Worm (Caenorhabditis elegans): ENCODE measurements around the gene T01G1.4.

Gene T01G1.4

ce11 chrIV:11347275-11347674 is 14.0 kb downstream of the T01G1.4 start (continued):
- TF ChIP-seq pha-4 (tag; optimal IDR thresholded peaks at IDR 0.05) (no peak), madf-10 (tag; optimal IDR thresholded peaks at IDR 0.05) (no peak)

- TF ChIP-seq nfyb-1 (GFP tag; IDR thresholded peaks at IDR 0.05), result no peak
- TF ChIP-seq let-607 (tag; optimal IDR thresholded peaks at IDR 0.05), result no peak
- TF ChIP-seq D2030.7 (GFP tag; IDR thresholded peaks at IDR 0.05), result no peak
- no peak for TF ChIP-seq hrde-1 (tag; optimal IDR thresholded peaks at IDR 0.05; ENCODE audit: borderline replicate concordance)
- TF ChIP-seq ceh-79 (tag; optimal IDR thresholded peaks at IDR 0.05), result no peak
- TF ChIP-seq ztf-3 (GFP tag; optimal IDR thresholded peaks at IDR 0.05), result no peak
- no peak for TF ChIP-seq unc-130 (GFP tag; optimal IDR thresholded peaks at IDR 0.05)
- no peak for TF ChIP-seq ekl-4 (GFP tag; IDR thresholded peaks at IDR 0.05)
- TF ChIP-seq egrh-3 (GFP tag; IDR thresholded peaks at IDR 0.05), result no peak
- no peak for TF ChIP-seq sptf-2 (GFP tag; optimal IDR thresholded peaks at IDR 0.05)
- no peak for TF ChIP-seq ZK185.1 (tag; optimal IDR thresholded peaks at IDR 0.05; ENCODE audit: poor library complexity, severe bottlenecking)
- TF ChIP-seq dpl-1 (GFP tag; optimal IDR thresholded peaks at IDR 0.05), result no peak
- TF ChIP-seq B0035.1 (tag; optimal IDR thresholded peaks at IDR 0.05), result no peak
- TF ChIP-seq ztf-26 (tag; optimal IDR thresholded peaks at IDR 0.05), result no peak
- TF ChIP-seq nfya-2 (GFP tag; IDR thresholded peaks at IDR 0.05), result no peak
- TF ChIP-seq tbx-9 (tag; optimal IDR thresholded peaks at IDR 0.05; ENCODE audit: borderline replicate concordance), result no peak
- TF ChIP-seq ztf-28 (GFP tag; IDR thresholded peaks at IDR 0.05), result no peak
Measured at ce11 chrIV:11344288-11344687, 17.0 kb downstream of the T01G1.4 start.

DNA sequence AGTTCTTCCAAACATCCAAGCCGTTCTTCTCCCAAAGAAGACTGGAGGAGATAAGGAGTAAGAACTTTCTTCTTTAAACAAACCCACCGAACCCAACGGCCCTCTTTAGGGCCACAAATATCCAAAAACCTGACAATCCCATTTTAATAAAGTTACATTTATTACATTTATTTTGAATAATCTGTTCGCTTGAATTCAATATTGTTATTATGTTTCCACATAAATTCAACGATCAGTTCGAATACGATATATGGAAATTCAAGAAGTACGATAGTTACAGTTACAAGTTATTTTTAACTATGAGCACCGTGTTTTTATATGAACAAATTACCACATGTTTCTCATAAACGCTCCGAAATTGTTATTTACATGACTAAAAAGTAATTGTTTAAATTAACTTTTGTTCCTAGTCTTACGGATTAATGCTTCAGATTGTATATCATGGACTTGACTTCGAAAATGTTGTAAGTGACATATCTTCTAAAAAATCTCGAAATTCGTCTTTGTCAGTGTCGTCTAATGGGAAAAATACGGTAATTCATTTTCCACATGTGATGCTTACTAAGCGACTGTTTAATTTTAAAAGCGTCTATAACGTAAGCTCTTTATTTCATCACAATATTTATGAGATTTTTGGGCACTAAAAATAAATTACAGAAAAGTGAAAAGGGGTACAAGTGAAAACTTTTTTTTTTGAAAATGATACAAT is 20.4 kb downstream of the T01G1.4 start:
- no peak for TF ChIP-seq F52B5.7 (tag; optimal IDR thresholded peaks at IDR 0.05)
- TF ChIP-seq madf-10 (tag; optimal IDR thresholded peaks at IDR 0.05), result no peak
- no peak for TF ChIP-seq bed-1 (GFP tag; IDR thresholded peaks at IDR 0.05)
- no peak for TF ChIP-seq T26A5.8 (tag; optimal IDR thresholded peaks at IDR 0.05)
- TF ChIP-seq C17E4.6 (GFP tag; IDR thresholded peaks at IDR 0.05), result no peak
- TF ChIP-seq F57C9.4 (tag; optimal IDR thresholded peaks at IDR 0.05), result no peak
- TF ChIP-seq lsy-27 (tag; optimal IDR thresholded peaks at IDR 0.05; ENCODE audit: borderline replicate concordance, insufficient read depth), result no peak
- peak; percentile 64; the same call in 1 of the 2 replicates for TF ChIP-seq egl-44 (GFP tag; IDR thresholded peaks at IDR 0.05)
- TF ChIP-seq hsf-1 (GFP tag; IDR thresholded peaks at IDR 0.05), result peak; percentile 48; the same call in 1 of the 2 replicates
- 0 out of 2 replicates have a peak, but pooled peaks have one; percentile 6 for TF ChIP-seq madf-3 (GFP tag; IDR thresholded peaks at IDR 0.05)
- peak; percentile 50; the same call in 1 of the 2 replicates for TF ChIP-seq pbrm-1 (GFP tag; IDR thresholded peaks at IDR 0.05)
- peak; percentile 51 for TF ChIP-seq D2030.7 (GFP tag; IDR thresholded peaks at IDR 0.05)
- TF ChIP-seq B0019.2 (GFP tag; conservative IDR thresholded peaks at IDR 0.05), result peak; percentile 49; the same call in 1 of the 2 replicates
- TF ChIP-seq athp-1 (tag; optimal IDR thresholded peaks at IDR 0.05), result no peak
- peak; percentile 92 for TF ChIP-seq lin-26 (GFP tag; IDR thresholded peaks at IDR 0.05)
- TF ChIP-seq nhr-27 (tag; optimal IDR thresholded peaks at IDR 0.05), result no peak
- TF ChIP-seq unc-62 (GFP tag; optimal IDR thresholded peaks at IDR 0.05), result no peak
- TF ChIP-seq T07F8.4 (tag; optimal IDR thresholded peaks at IDR 0.05), result no peak
- TF ChIP-seq chd-7 (tag; optimal IDR thresholded peaks at IDR 0.05), result no peak
- peak; percentile 39; the same call in 1 of the 2 replicates for TF ChIP-seq ceh-100 (GFP tag; IDR thresholded peaks at IDR 0.05)
- no peak for TF ChIP-seq ZK185.1 (tag; optimal IDR thresholded peaks at IDR 0.05; ENCODE audit: poor library complexity, severe bottlenecking)
- TF ChIP-seq Y53F4B.3 (GFP tag; IDR thresholded peaks at IDR 0.05), result 0 out of 2 replicates have a peak, but pooled peaks have one; percentile 11
- no peak for TF ChIP-seq mes-4 (tag; optimal IDR thresholded peaks at IDR 0.05)
- TF ChIP-seq efl-1 (GFP tag; optimal IDR thresholded peaks at IDR 0.05), result peak; percentile 2
- TF ChIP-seq mel-28 (tag; optimal IDR thresholded peaks at IDR 0.05; ENCODE audit: borderline replicate concordance), result no peak
- TF ChIP-seq lin-54 (GFP tag; optimal IDR thresholded peaks at IDR 0.05), result peak; percentile 45
- TF ChIP-seq dox-1 (GFP tag; IDR thresholded peaks at IDR 0.05), result peak; percentile 81
- TF ChIP-seq ccch-3 (GFP tag; optimal IDR thresholded peaks at IDR 0.05), result no peak
- no peak for TF ChIP-seq zfh-2 (GFP tag; conservative IDR thresholded peaks at IDR 0.05)

All from whole organism, young adult.